Worm (Caenorhabditis elegans) whole organism, young adult: ENCODE data around the gene K11D12.13.
A peak's percentile ranks its signal among the peaks of the same experiment; 100 is the strongest.

Source experiments
- C06A6.2 ChIP-seq: fragments of 200-800 bp; sonication (Bioruptor generic); conservative IDR thresholded peaks from 2 replicates; pipeline ENCODE4 v1.3.6; 2022; ENCODE audit warnings: missing genetic modification characterization, missing compliant biosample characterization
- F22D6.2 ChIP-seq: sonication (generic microtip); optimal IDR thresholded peaks from 2 replicates; lab custom pipeline; 2016; ENCODE audit warnings: mild to moderate bottlenecking, missing genetic modification characterization, missing compliant biosample characterization
- F33H1.4 ChIP-seq: fragments of 200-800 bp; sonication (Bioruptor generic); IDR thresholded peaks from 2 replicates; pipeline ENCODE4 v1.3.6; 2022; ENCODE audit warnings: missing genetic modification reagents, missing genetic modification characterization, missing compliant biosample characterization
- F37B4.10 ChIP-seq: fragments of 200-800 bp; sonication (Bioruptor generic); IDR thresholded peaks from 2 replicates; pipeline ENCODE4 v1.3.6; 2022; ENCODE audit warnings: missing genetic modification characterization, missing compliant biosample characterization
- F39B2.1 ChIP-seq: fragments of 200-800 bp; sonication (Bioruptor generic); IDR thresholded peaks from 2 replicates; pipeline ENCODE4 v1.3.6; 2022; ENCODE audit warnings: missing genetic modification reagents, missing genetic modification characterization, missing compliant biosample characterization
- F52B5.7 ChIP-seq: sonication (generic microtip); optimal IDR thresholded peaks from 2 replicates; lab custom pipeline; 2016; ENCODE audit warnings: mild to moderate bottlenecking, missing genetic modification characterization, missing compliant biosample characterization
- K11D2.4 ChIP-seq: fragments of 200-800 bp; sonication (Bioruptor generic); IDR thresholded peaks from 2 replicates; pipeline ENCODE4 v1.3.6; 2022; ENCODE audit warnings: missing genetic modification reagents, missing genetic modification characterization, missing compliant biosample characterization
- Y53F4B.3 ChIP-seq: fragments of 200-800 bp; sonication (Bioruptor generic); IDR thresholded peaks from 2 replicates; pipeline ENCODE4 v1.3.6; 2022; ENCODE audit warnings: missing genetic modification reagents, missing genetic modification characterization, missing compliant biosample characterization
- Y53G8AR.9 ChIP-seq: fragments of 200-800 bp; sonication (Bioruptor generic); conservative IDR thresholded peaks from 2 replicates; pipeline ENCODE4 v1.3.6; 2022; ENCODE audit warnings: missing genetic modification reagents, missing genetic modification characterization, missing compliant biosample characterization
- Y67H2A.10 ChIP-seq: fragments of 200-800 bp; sonication (Bioruptor generic); conservative IDR thresholded peaks from 2 replicates; pipeline ENCODE4 v1.3.6; 2022; ENCODE audit warnings: missing genetic modification reagents, missing genetic modification characterization, missing compliant biosample characterization
- Y95B8A.8 ChIP-seq: fragments of 200-800 bp; sonication (Bioruptor generic); IDR thresholded peaks from 2 replicates; pipeline ENCODE4 v1.3.6; 2022; ENCODE audit warnings: missing genetic modification reagents, missing genetic modification characterization, missing compliant biosample characterization
- ZK185.1 ChIP-seq: sonication (generic microtip); optimal IDR thresholded peaks from 2 replicates; lab custom pipeline; 2016; ENCODE audit warnings: mild to moderate bottlenecking, missing genetic modification characterization, missing compliant biosample characterization; ENCODE audit not compliant: poor library complexity, severe bottlenecking
- akir-1 ChIP-seq: fragments of 200-800 bp; sonication (Bioruptor generic); optimal IDR thresholded peaks from 2 replicates; lab custom pipeline; 2018; ENCODE audit warnings: mild to moderate bottlenecking, missing genetic modification characterization, moderate library complexity, missing compliant biosample characterization
- ama-1 ChIP-seq, 3 experiments: fragments of 150-350 bp in 1 of 3; sonication (generic microtip) in 2 of 3; optimal IDR thresholded peaks; 2 replicates each; lab custom pipeline; 2014 to 2018; ENCODE audit warnings: missing biosample characterization in 2 of 3, missing genetic modification characterization in 2 of 3, missing genetic modification reagents in 2 of 3
- atf-7 ChIP-seq: sonication (generic microtip); optimal IDR thresholded peaks from 2 replicates; lab custom pipeline; 2017; ENCODE audit warnings: mild to moderate bottlenecking, missing genetic modification characterization, missing compliant biosample characterization
- athp-1 ChIP-seq: sonication (generic microtip); optimal IDR thresholded peaks from 2 replicates; lab custom pipeline; 2017; ENCODE audit warnings: mild to moderate bottlenecking, missing genetic modification characterization, missing compliant biosample characterization
- cebp-1 ChIP-seq, 2 experiments: fragments of 200-800 bp in 1 of 2; sonication (Bioruptor generic) in 1 of 2; sonication (generic microtip) in 1 of 2; IDR thresholded peaks in 1 of 2; optimal IDR thresholded peaks in 1 of 2; 2 replicates each; pipeline versions ENCODE4 v1.3.6 to Lab custom; 2017 to 2022; ENCODE audit warnings: missing compliant biosample characterization in 2 of 2, missing genetic modification characterization in 2 of 2, mild to moderate bottlenecking in 1 of 2, missing genetic modification reagents in 1 of 2, moderate library complexity in 1 of 2
- ceh-40 ChIP-seq: fragments of 200-800 bp; sonication (Bioruptor generic); IDR thresholded peaks from 2 replicates; pipeline ENCODE4 v1.3.6; 2022; ENCODE audit warnings: missing genetic modification characterization, missing compliant biosample characterization
- ceh-79 ChIP-seq: sonication (generic microtip); optimal IDR thresholded peaks from 2 replicates; lab custom pipeline; 2017; ENCODE audit warnings: mild to moderate bottlenecking, missing genetic modification characterization, missing compliant biosample characterization
- chd-7 ChIP-seq: sonication (generic microtip); optimal IDR thresholded peaks from 2 replicates; lab custom pipeline; 2016; ENCODE audit warnings: mild to moderate bottlenecking, missing genetic modification characterization, moderate library complexity, missing compliant biosample characterization
- egl-18 ChIP-seq: fragments of 200-800 bp; sonication (Bioruptor generic); IDR thresholded peaks from 2 replicates; pipeline ENCODE4 v1.3.6; 2022; ENCODE audit warnings: missing genetic modification reagents, missing genetic modification characterization, missing compliant biosample characterization
- egl-44 ChIP-seq: fragments of 200-800 bp; sonication (Bioruptor generic); IDR thresholded peaks from 2 replicates; pipeline ENCODE4 v1.3.6; 2022; ENCODE audit warnings: missing genetic modification reagents, missing genetic modification characterization, missing compliant biosample characterization
- ekl-4 ChIP-seq: fragments of 200-800 bp; sonication (Bioruptor generic); IDR thresholded peaks from 2 replicates; pipeline ENCODE4 v1.3.6; 2022; ENCODE audit warnings: missing genetic modification reagents, missing genetic modification characterization, missing compliant biosample characterization
- ets-4 ChIP-seq: fragments of 200-800 bp; sonication (Bioruptor generic); optimal IDR thresholded peaks from 2 replicates; lab custom pipeline; 2018; ENCODE audit warnings: mild to moderate bottlenecking, missing genetic modification characterization, missing compliant biosample characterization
- hlh-26 ChIP-seq: fragments of 200-800 bp; sonication (Bioruptor generic); conservative IDR thresholded peaks from 2 replicates; pipeline ENCODE4 v1.3.6; 2022; ENCODE audit warnings: missing genetic modification reagents, missing genetic modification characterization, missing compliant biosample characterization
- hmg-1.2 ChIP-seq: fragments of 200-800 bp; sonication (Bioruptor generic); IDR thresholded peaks from 2 replicates; pipeline ENCODE4 v1.3.6; 2022; ENCODE audit warnings: missing genetic modification reagents, missing genetic modification characterization, missing compliant biosample characterization
- lir-1 ChIP-seq: fragments of 200-800 bp; sonication (Bioruptor generic); conservative IDR thresholded peaks from 2 replicates; pipeline ENCODE4 v1.3.6; 2022; ENCODE audit warnings: missing genetic modification reagents, missing genetic modification characterization, missing compliant biosample characterization
- madf-10 ChIP-seq: sonication (generic microtip); optimal IDR thresholded peaks from 2 replicates; lab custom pipeline; 2016; ENCODE audit warnings: mild to moderate bottlenecking, missing genetic modification characterization, missing compliant biosample characterization
- madf-3 ChIP-seq: fragments of 200-800 bp; sonication (Bioruptor generic); IDR thresholded peaks from 2 replicates; pipeline ENCODE4 v1.3.6; 2022; ENCODE audit warnings: missing genetic modification reagents, missing genetic modification characterization, missing compliant biosample characterization
- madf-6 ChIP-seq: fragments of 200-800 bp; sonication (Bioruptor generic); IDR thresholded peaks from 2 replicates; pipeline ENCODE4 v1.3.6; 2022; ENCODE audit warnings: missing genetic modification reagents, missing genetic modification characterization, missing compliant biosample characterization
- mcd-1 ChIP-seq: fragments of 200-800 bp; sonication (Bioruptor generic); IDR thresholded peaks from 2 replicates; pipeline ENCODE4 v1.3.6; 2022; ENCODE audit warnings: missing genetic modification reagents, missing genetic modification characterization, missing compliant biosample characterization
- mxl-1 ChIP-seq: sonication (generic microtip); optimal IDR thresholded peaks from 2 replicates; lab custom pipeline; 2016; ENCODE audit warnings: missing genetic modification characterization, missing compliant biosample characterization
- nfyb-1 ChIP-seq: fragments of 200-800 bp; sonication (Bioruptor generic); IDR thresholded peaks from 2 replicates; pipeline ENCODE4 v1.3.6; 2022; ENCODE audit warnings: missing genetic modification reagents, missing genetic modification characterization, missing compliant biosample characterization
- nhr-179 ChIP-seq: sonication (generic microtip); optimal IDR thresholded peaks from 2 replicates; lab custom pipeline; 2016; ENCODE audit warnings: mild to moderate bottlenecking, missing genetic modification characterization, missing compliant biosample characterization
- nhr-80 ChIP-seq: sonication (generic microtip); optimal IDR thresholded peaks from 2 replicates; lab custom pipeline; 2016; ENCODE audit warnings: missing genetic modification characterization, missing compliant biosample characterization
- pha-4 ChIP-seq: fragments of 150-350 bp; sonication (generic microtip); optimal IDR thresholded peaks from 2 replicates; lab custom pipeline; 2014; ENCODE audit warnings: missing biosample characterization, missing genetic modification reagents, missing genetic modification characterization
- rec-8 ChIP-seq, 2 experiments: sonication (generic microtip); optimal IDR thresholded peaks; 2 replicates each; lab custom pipeline; 2016; ENCODE audit warnings: mild to moderate bottlenecking in 2 of 2, missing genetic modification characterization in 2 of 2, missing genetic modification reagents in 2 of 2, missing genotype in 2 of 2, missing biosample characterization in 1 of 2, missing compliant biosample characterization in 1 of 2, moderate library complexity in 1 of 2
- rpc-1 ChIP-seq, 2 experiments: fragments of 150-350 bp in 1 of 2; sonication (generic microtip) in 1 of 2; optimal IDR thresholded peaks; 2 replicates each; lab custom pipeline; 2014 to 2018; ENCODE audit warnings: missing biosample characterization in 1 of 2, missing genetic modification characterization in 1 of 2, missing genetic modification reagents in 1 of 2, missing genotype in 1 of 2
- sptf-2 ChIP-seq: fragments of 200-800 bp; sonication (Bioruptor generic); optimal IDR thresholded peaks from 2 replicates; lab custom pipeline; 2018; ENCODE audit warnings: mild to moderate bottlenecking, missing genetic modification characterization, missing compliant biosample characterization
- tbx-9 ChIP-seq: sonication (generic microtip); optimal IDR thresholded peaks from 2 replicates; lab custom pipeline; 2016; ENCODE audit warnings: borderline replicate concordance, missing genetic modification characterization, inconsistent platforms, missing compliant biosample characterization
- xnd-1 ChIP-seq: sonication (generic microtip); optimal IDR thresholded peaks from 2 replicates; lab custom pipeline; 2016; ENCODE audit warnings: missing genotype, missing genetic modification reagents, missing genetic modification characterization, missing compliant biosample characterization
- zfh-2 ChIP-seq: fragments of 200-800 bp; sonication (Bioruptor generic); conservative IDR thresholded peaks from 2 replicates; pipeline ENCODE4 v1.3.6; 2022; ENCODE audit warnings: missing genetic modification reagents, missing genetic modification characterization, missing compliant biosample characterization
- ztf-18 ChIP-seq: sonication (generic microtip); optimal IDR thresholded peaks from 2 replicates; lab custom pipeline; 2016; ENCODE audit warnings: missing genotype, mild to moderate bottlenecking, missing genetic modification characterization, missing compliant biosample characterization
- ztf-22 ChIP-seq: fragments of 200-800 bp; sonication (Bioruptor generic); optimal IDR thresholded peaks from 2 replicates; lab custom pipeline; 2018; ENCODE audit warnings: mild to moderate bottlenecking, missing genetic modification characterization, moderate library complexity, missing compliant biosample characterization
- ztf-26 ChIP-seq: sonication (generic microtip); optimal IDR thresholded peaks from 2 replicates; lab custom pipeline; 2017; ENCODE audit warnings: missing genetic modification characterization, missing compliant biosample characterization
- ztf-3 ChIP-seq: fragments of 200-800 bp; sonication (Bioruptor generic); optimal IDR thresholded peaks from 2 replicates; lab custom pipeline; 2018; ENCODE audit warnings: mild to moderate bottlenecking, missing genetic modification characterization, missing compliant biosample characterization

Gene K11D12.13

DNA sequence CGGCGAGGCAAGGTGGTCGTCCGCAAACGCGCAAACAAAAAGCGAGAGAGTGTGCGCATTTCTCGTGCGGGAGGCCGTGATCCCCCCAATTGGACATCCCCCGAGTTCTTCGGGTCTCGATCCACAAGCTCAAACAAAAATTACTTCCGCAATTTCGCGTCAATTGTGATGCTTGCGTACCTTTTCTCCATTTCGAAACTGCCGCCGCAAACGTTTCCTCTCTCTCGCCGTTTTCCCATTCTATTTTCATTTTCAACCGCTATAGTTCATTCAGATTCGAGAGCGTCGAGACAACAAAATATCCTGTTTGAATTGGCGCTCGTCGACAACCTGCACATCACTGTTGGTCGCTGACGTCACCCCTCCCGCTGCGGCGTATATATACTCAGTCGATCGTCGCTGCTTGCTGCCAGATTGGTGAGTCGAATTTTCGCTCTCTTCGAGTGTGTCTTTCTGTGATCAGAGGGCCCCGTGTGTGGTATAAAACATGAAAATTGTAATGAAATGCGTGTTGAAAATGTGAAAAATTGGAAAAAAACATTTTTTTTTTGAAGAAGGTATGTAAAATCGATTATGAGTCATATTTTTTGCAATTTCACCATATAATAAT, 16.2 kb downstream of the K11D12.13 start, which contains the start of the genes pqn-51 and K11D12.14 (continued):
- TF ChIP-seq Y53G8AR.9 (GFP tag; lab: Robert Waterston, UW) (peak; percentile 88), hlh-26 (GFP tag; lab: Robert Waterston, UW) (no peak), nfyb-1 (peak; percentile 98), Y95B8A.8 (GFP tag; lab: Robert Waterston, UW) (peak; percentile 57; the same call in 1 of the 2 replicates), nhr-80 (tag; lab: Kevin White, UChicago) (peak; percentile 79), madf-3 (GFP tag; lab: Robert Waterston, UW) (0 out of 2 replicates have a peak, but pooled peaks have one; percentile 64), F22D6.2 (tag; lab: Kevin White, UChicago) (peak; percentile 35), ceh-79 (tag; lab: Kevin White, UChicago) (no peak), chd-7 (tag; lab: Kevin White, UChicago) (no peak), atf-7 (tag; lab: Kevin White, UChicago) (peak; percentile 99), nhr-179 (tag; lab: Kevin White, UChicago) (no peak), ets-4 (peak; percentile 57), egl-18 (GFP tag; lab: Robert Waterston, UW) (peak; percentile 71; the same call in 1 of the 2 replicates), tbx-9 (tag; lab: Kevin White, UChicago) (no peak), sptf-2 (GFP tag; lab: Kevin White, UChicago) (no peak), xnd-1 (peak; percentile 45), ztf-3 (peak; percentile 15), ama-1 (optimal IDR thresholded peaks at IDR 0.05; lab: Kevin White, UChicago) (peak; percentile 93), ama-1 (GFP tag; optimal IDR thresholded peaks at IDR 0.05; lab: Kevin White, UChicago) (no peak), ekl-4 (peak; percentile 96), C06A6.2 (GFP tag; lab: Robert Waterston, UW) (peak; percentile 92), lir-1 (GFP tag; lab: Robert Waterston, UW) (peak; percentile 62; the same call in 1 of the 2 replicates), mcd-1 (GFP tag; lab: Robert Waterston, UW) (peak; percentile 96), hmg-1.2 (GFP tag; lab: Robert Waterston, UW) (peak; percentile 81), F37B4.10 (0 out of 2 replicates have a peak, but pooled peaks have one; percentile 6), ztf-18 (tag; lab: Kevin White, UChicago) (peak; percentile 93), madf-6 (GFP tag; lab: Robert Waterston, UW) (peak; percentile 86), athp-1 (tag; lab: Kevin White, UChicago) (peak; percentile 71), madf-10 (tag; lab: Kevin White, UChicago) (peak; percentile 85), rpc-1 (optimal IDR thresholded peaks at IDR 0.05; lab: Kevin White, UChicago) (no peak), rpc-1 (tag; optimal IDR thresholded peaks at IDR 0.05; lab: Kevin White, UChicago) (no peak), ZK185.1 (peak; percentile 81), pha-4 (tag; lab: Kevin White, UChicago) (peak; percentile 51), F52B5.7 (no peak), ztf-26 (tag; lab: Kevin White, UChicago) (peak; percentile 71)

DNA sequence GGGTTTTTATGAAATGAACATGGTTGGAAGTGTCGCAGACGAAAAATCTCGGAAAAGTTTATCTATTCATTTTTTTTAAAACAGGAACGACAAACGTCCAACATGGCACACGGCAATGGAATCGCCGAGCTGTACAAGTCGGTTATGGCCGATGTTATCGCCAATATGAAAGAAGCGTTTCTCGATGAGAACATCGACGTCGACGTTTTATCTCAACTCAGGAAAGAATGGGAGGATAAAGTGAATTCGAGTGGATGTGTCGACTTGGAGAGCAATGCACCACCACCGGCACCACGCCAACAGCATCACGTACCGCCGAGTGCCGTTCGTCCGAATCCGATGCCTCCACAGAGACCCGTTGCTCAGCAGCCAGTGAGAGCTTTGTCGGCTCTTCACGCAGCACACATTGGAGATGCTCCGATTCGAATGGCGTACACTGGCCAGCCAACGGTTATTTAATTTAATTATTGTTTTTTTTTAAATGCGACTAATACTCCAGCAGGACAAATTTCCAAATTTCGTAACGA, 16.9 kb downstream of the K11D12.13 start:
- TF ChIP-seq nfyb-1: peak; percentile 66; the same call in 1 of the 2 replicates
- TF ChIP-seq Y53F4B.3 (GFP tag; lab: Robert Waterston, UW): no peak
- no peak for TF ChIP-seq Y67H2A.10
- TF ChIP-seq egl-44: peak; percentile 33; the same call in 1 of the 2 replicates
- no peak for TF ChIP-seq akir-1 (GFP tag; lab: Kevin White, UChicago)
- TF ChIP-seq K11D2.4 (GFP tag; lab: Robert Waterston, UW): 0 out of 2 replicates have a peak, but pooled peaks have one; percentile 16
- TF ChIP-seq cebp-1 (GFP tag; IDR thresholded peaks at IDR 0.05; lab: Robert Waterston, UW): no peak
- no peak for TF ChIP-seq cebp-1 (tag; optimal IDR thresholded peaks at IDR 0.05; lab: Kevin White, UChicago)
- TF ChIP-seq mxl-1 (tag; lab: Kevin White, UChicago): no peak
- TF ChIP-seq lir-1 (GFP tag; lab: Robert Waterston, UW): no peak
- TF ChIP-seq ets-4: no peak
- TF ChIP-seq rec-8 (tag; optimal IDR thresholded peaks at IDR 0.05; lab: Kevin White, UChicago): no peak
- TF ChIP-seq F33H1.4: no peak
- TF ChIP-seq ztf-22 (GFP tag; lab: Kevin White, UChicago): no peak
- TF ChIP-seq F39B2.1 (GFP tag; lab: Robert Waterston, UW): no peak
- peak; percentile 76; the same call in 1 of the 2 replicates for TF ChIP-seq zfh-2 (GFP tag; lab: Robert Waterston, UW)
- no peak for TF ChIP-seq ceh-40 (GFP tag; lab: Robert Waterston, UW)
